Fruit fly (Drosophila melanogaster): ENCODE results near the gene CG15012.
A peak's percentile ranks its signal among the peaks of the same experiment; 100 is the strongest.

CG15012 gene

dm6 chr3L:4322032-4322617 is 30.1 kb upstream of the CG15012 start, which contains the start of gene CG15014:
Gene CG15014, minus strand, starts transcription at chr3L:4322259.
- TF ChIP-seq Myc (optimal IDR thresholded peaks at IDR 0.05) (no peak), Hr83 (GFP tag; optimal IDR thresholded peaks at IDR 0.05; ENCODE audit: poor library complexity, severe bottlenecking) (no peak), N (GFP tag; optimal IDR thresholded peaks at IDR 0.05) (no peak), sv (GFP tag; optimal IDR thresholded peaks at IDR 0.05) (no peak), CrebA (GFP tag; optimal IDR thresholded peaks at IDR 0.05; ENCODE audit: borderline replicate concordance) (no peak), usp (GFP tag; optimal IDR thresholded peaks at IDR 0.05) (no peak), pan (optimal IDR thresholded peaks at IDR 0.05) (no peak), Vsx2 (GFP tag; optimal IDR thresholded peaks at IDR 0.05; ENCODE audit: partially characterized antibody) (no peak), psq (GFP tag; optimal IDR thresholded peaks at IDR 0.05) (no peak), fru (GFP tag; optimal IDR thresholded peaks at IDR 0.05) (no peak), OdsH (GFP tag; optimal IDR thresholded peaks at IDR 0.05) (no peak)

dm6 chr3L:4318677-4319580 is 26.9 kb upstream of the CG15012 start, which contains the start of gene PMP34:
Gene PMP34, plus strand, starts transcription at chr3L:4318755.
- TF ChIP-seq Hr83 (GFP tag; optimal IDR thresholded peaks at IDR 0.05; ENCODE audit: poor library complexity, severe bottlenecking) (no peak), ey (GFP tag; optimal IDR thresholded peaks at IDR 0.05) (no peak), HLH106 (tag; optimal IDR thresholded peaks at IDR 0.05) (no peak), fru (GFP tag; optimal IDR thresholded peaks at IDR 0.05) (peak; percentile 64), Hr78 (GFP tag; optimal IDR thresholded peaks at IDR 0.05) (no peak), Hnf4 (GFP tag; optimal IDR thresholded peaks at IDR 0.05) (peak; percentile 13), woc (GFP tag; optimal IDR thresholded peaks at IDR 0.05) (no peak), brk (GFP tag; optimal IDR thresholded peaks at IDR 0.05) (no peak), Mio (GFP tag; optimal IDR thresholded peaks at IDR 0.05) (no peak), h (GFP tag; optimal IDR thresholded peaks at IDR 0.05) (peak; percentile 12)

- TF ChIP-seq h (GFP tag; optimal IDR thresholded peaks at IDR 0.05) (no peak), Sp1 (GFP tag; optimal IDR thresholded peaks at IDR 0.05) (no peak), Dfd (GFP tag; optimal IDR thresholded peaks at IDR 0.05) (no peak), Vsx2 (GFP tag; optimal IDR thresholded peaks at IDR 0.05; ENCODE audit: partially characterized antibody) (no peak), psq (GFP tag; optimal IDR thresholded peaks at IDR 0.05) (peak; percentile 25), HLH106 (tag; optimal IDR thresholded peaks at IDR 0.05) (peak; percentile 16), CG32264 (GFP tag; optimal IDR thresholded peaks at IDR 0.05) (no peak), fru (GFP tag; optimal IDR thresholded peaks at IDR 0.05) (peak; percentile 50), CG9705 (GFP tag; optimal IDR thresholded peaks at IDR 0.05) (no peak), sv (GFP tag; optimal IDR thresholded peaks at IDR 0.05) (peak; percentile 29), tai (GFP tag; optimal IDR thresholded peaks at IDR 0.05) (peak; percentile 57), Hr83 (GFP tag; optimal IDR thresholded peaks at IDR 0.05; ENCODE audit: poor library complexity, severe bottlenecking) (peak; percentile 89), OdsH (GFP tag; optimal IDR thresholded peaks at IDR 0.05) (peak; percentile 42), rgr (GFP tag; optimal IDR thresholded peaks at IDR 0.05) (peak; percentile 72), Hnf4 (GFP tag; optimal IDR thresholded peaks at IDR 0.05) (peak; percentile 75), CrebA (GFP tag; optimal IDR thresholded peaks at IDR 0.05; ENCODE audit: borderline replicate concordance) (no peak), Dif (GFP tag; optimal IDR thresholded peaks at IDR 0.05; ENCODE audit: partially characterized antibody) (no peak), ey (GFP tag; optimal IDR thresholded peaks at IDR 0.05) (peak; percentile 33), dsf (GFP tag; optimal IDR thresholded peaks at IDR 0.05; ENCODE audit: borderline replicate concordance) (peak; percentile 64), pan (optimal IDR thresholded peaks at IDR 0.05) (no peak), dl (GFP tag; optimal IDR thresholded peaks at IDR 0.05; ENCODE audit: insufficient read depth in 1 of 2, partially characterized antibody in 2 of 2) (no peak), Jra (GFP tag; optimal IDR thresholded peaks at IDR 0.05) (peak; percentile 18)
Measured at dm6 chr3L:4313299-4313698, 21.3 kb upstream of the CG15012 start, which contains the start of gene Claspin. Gene Claspin, plus strand, starts transcription at chr3L:4313483.

dm6 chr3L:4310604-4311003 is 18.6 kb upstream of the CG15012 start:
- TF ChIP-seq psq (GFP tag; optimal IDR thresholded peaks at IDR 0.05) (no peak), Hr78 (GFP tag; optimal IDR thresholded peaks at IDR 0.05) (no peak), fru (GFP tag; optimal IDR thresholded peaks at IDR 0.05) (no peak), rgr (GFP tag; optimal IDR thresholded peaks at IDR 0.05) (no peak), dmrt93B (GFP tag; optimal IDR thresholded peaks at IDR 0.05) (no peak), Rel (GFP tag; optimal IDR thresholded peaks at IDR 0.05) (no peak), Rel (tag; optimal IDR thresholded peaks at IDR 0.05) (no peak), N (GFP tag; optimal IDR thresholded peaks at IDR 0.05) (no peak), CG9705 (GFP tag; optimal IDR thresholded peaks at IDR 0.05) (no peak), lola (GFP tag; optimal IDR thresholded peaks at IDR 0.05) (no peak), Vsx2 (GFP tag; optimal IDR thresholded peaks at IDR 0.05; ENCODE audit: partially characterized antibody) (no peak), GATAd (GFP tag; optimal IDR thresholded peaks at IDR 0.05) (no peak), sage (GFP tag; optimal IDR thresholded peaks at IDR 0.05) (no peak), usp (GFP tag; optimal IDR thresholded peaks at IDR 0.05) (no peak)

Data from whole organism, wandering third instar larva.